Worm (Caenorhabditis elegans) whole organism, dauer: ENCODE measurements around the gene pqn-92.

Experiments used
- unc-62 ChIP-seq: sonication (generic microtip); optimal IDR thresholded peaks from 2 replicates; lab custom pipeline; 2017; ENCODE audit warnings: missing biosample characterization, missing genetic modification reagents, missing genetic modification characterization

pqn-92 gene

ce11 chrIII:12325284-12325683 is 17.7 kb downstream of the pqn-92 start:
- no peak for TF ChIP-seq unc-62 (GFP tag; lab: Kevin White, UChicago)

ce11 chrIII:12327528-12327997 is 20.0 kb downstream of the pqn-92 start, which contains the start of the genes zip-12 and Y75B8A.63:
Gene zip-12, plus strand, starts transcription at chrIII:12327914.
Gene Y75B8A.63, plus strand, starts transcription at chrIII:12327947.
- no peak for TF ChIP-seq unc-62 (GFP tag; lab: Kevin White, UChicago)

ce11 chrIII:12331300-12331699 is 23.7 kb downstream of the pqn-92 start:
- no peak for TF ChIP-seq unc-62 (GFP tag; lab: Kevin White, UChicago)

- TF ChIP-seq unc-62 (GFP tag; lab: Kevin White, UChicago): no peak
These were observed 25.9 kb downstream of the pqn-92 start, which contains the start of gene zip-1 for ce11 chrIII:12333445-12333844. Gene zip-1, plus strand, starts transcription at chrIII:12333745.

- TF ChIP-seq unc-62 (GFP tag; lab: Kevin White, UChicago): no peak
These were observed 26.7 kb downstream of the pqn-92 start for ce11 chrIII:12334268-12334667.

- TF ChIP-seq unc-62 (GFP tag; lab: Kevin White, UChicago): no peak
These were observed 27.9 kb downstream of the pqn-92 start for ce11 chrIII:12335400-12335994.

- no peak for TF ChIP-seq unc-62 (GFP tag; lab: Kevin White, UChicago)
These were observed 37.4 kb downstream of the pqn-92 start for ce11 chrIII:12344940-12345339.

ce11 chrIII:12349027-12349426 is 41.4 kb downstream of the pqn-92 start:
- no peak for TF ChIP-seq unc-62 (GFP tag; lab: Kevin White, UChicago)

ce11 chrIII:12351301-12351700 is 43.7 kb downstream of the pqn-92 start, which contains the start of the genes pph-4.1 and Y75B8A.31:
Gene pph-4.1, minus strand, starts transcription at chrIII:12351336.
Gene Y75B8A.31, plus strand, starts transcription at chrIII:12351642.
- TF ChIP-seq unc-62 (GFP tag; lab: Kevin White, UChicago): no peak

- TF ChIP-seq unc-62 (GFP tag; lab: Kevin White, UChicago): no peak
These were observed 49.0 kb downstream of the pqn-92 start for ce11 chrIII:12356588-12356987.

ce11 chrIII:12358461-12358860 is 50.9 kb downstream of the pqn-92 start, which contains the start of gene Y75B8A.32:
Gene Y75B8A.32, minus strand, starts transcription at chrIII:12358561.
- no peak for TF ChIP-seq unc-62 (GFP tag; lab: Kevin White, UChicago)

- TF ChIP-seq unc-62 (GFP tag; lab: Kevin White, UChicago): no peak
These were observed 51.7 kb downstream of the pqn-92 start, which contains the start of gene Y75B8A.34 for ce11 chrIII:12359265-12359664. Gene Y75B8A.34, plus strand, starts transcription at chrIII:12359565.
